Worm (Caenorhabditis elegans) whole organism, L1 larva: ENCODE measurements around the gene npl-4.2.

Source experiments
- C16A3.4 ChIP-seq: fragments of 150-350 bp; optimal IDR thresholded peaks from 2 replicates; lab custom pipeline; 2014; ENCODE audit warnings: missing biosample characterization, missing genetic modification characterization
- grh-1 ChIP-seq: fragments of 200-800 bp; sonication (Bioruptor generic); IDR thresholded peaks from 2 replicates; pipeline ENCODE4 v1.3.6; 2022; ENCODE audit warnings: missing genetic modification reagents, missing genetic modification characterization, missing compliant biosample characterization
- mab-9 ChIP-seq: fragments of 200-800 bp; sonication (Bioruptor generic); IDR thresholded peaks from 2 replicates; pipeline ENCODE4 v1.3.6; 2022; ENCODE audit warnings: missing genetic modification reagents, missing genetic modification characterization, missing compliant biosample characterization
- mep-1 ChIP-seq: fragments of 150-350 bp; optimal IDR thresholded peaks from 2 replicates; lab custom pipeline; 2014; ENCODE audit warnings: missing biosample characterization, missing genetic modification characterization
- nhr-12 ChIP-seq: sonication (generic microtip); optimal IDR thresholded peaks from 2 replicates; lab custom pipeline; 2017; ENCODE audit warnings: missing biosample characterization, missing genetic modification characterization
- nhr-237 ChIP-seq: fragments of 150-350 bp; optimal IDR thresholded peaks from 2 replicates; lab custom pipeline; 2014; ENCODE audit warnings: missing biosample characterization, missing genetic modification characterization
- nhr-77 ChIP-seq: fragments of 150-350 bp; optimal IDR thresholded peaks from 2 replicates; lab custom pipeline; 2014; ENCODE audit warnings: missing biosample characterization, missing genetic modification characterization
- pag-3 ChIP-seq: sonication (generic microtip); optimal IDR thresholded peaks from 2 replicates; lab custom pipeline; 2017; ENCODE audit warnings: missing genetic modification characterization, mild to moderate bottlenecking, missing compliant biosample characterization, antibody characterized with exemption, borderline replicate concordance; ENCODE audit not compliant: insufficient read depth
- pqm-1 ChIP-seq: sonication (generic microtip); optimal IDR thresholded peaks from 3 replicates; lab custom pipeline; 2017; ENCODE audit warnings: missing biosample characterization, missing genetic modification characterization
- skn-1 ChIP-seq: fragments of 150-350 bp; optimal IDR thresholded peaks from 2 replicates; lab custom pipeline; 2014; ENCODE audit warnings: missing biosample characterization, missing genetic modification characterization
- vab-15 ChIP-seq: sonication (generic microtip); optimal IDR thresholded peaks from 2 replicates; lab custom pipeline; 2017; ENCODE audit warnings: missing genotype, mild to moderate bottlenecking, missing genetic modification characterization, missing compliant biosample characterization

ce11 chrII:5651426-5651825 is 28.7 kb downstream of the npl-4.2 start:
- TF ChIP-seq pag-3 (tag; lab: Kevin White, UChicago) (no peak), grh-1 (GFP tag; lab: Robert Waterston, UW) (no peak), vab-15 (no peak), nhr-237 (tag; lab: Kevin White, UChicago) (no peak), nhr-77 (no peak), mep-1 (no peak), skn-1 (no peak), pqm-1 (no peak), nhr-12 (no peak), C16A3.4 (tag; lab: Kevin White, UChicago) (no peak), mab-9 (GFP tag; lab: Robert Waterston, UW) (no peak)
